Fruit fly (Drosophila melanogaster): ENCODE data around the gene CG13693.

dm6 chr2L:221152-221551 lies 11.1 kb upstream of the CG13693 start:
- TF ChIP-seq NC2β (GFP tag; optimal IDR thresholded peaks at IDR 0.05) (no peak), CG1832 (GFP tag; optimal IDR thresholded peaks at IDR 0.05) (no peak), Ravus (GFP tag; IDR thresholded peaks at IDR 0.05) (no peak), caup (GFP tag; optimal IDR thresholded peaks at IDR 0.05; ENCODE audit: severe bottlenecking) (no peak), sr (GFP tag; IDR thresholded peaks at IDR 0.05) (no peak), br (optimal IDR thresholded peaks at IDR 0.05) (no peak), sug (tag; optimal IDR thresholded peaks at IDR 0.05) (no peak), ranshi (GFP tag; IDR thresholded peaks at IDR 0.05) (no peak)

All from whole organism, embryonic.